Worm (Caenorhabditis elegans) whole organism, L4 larva: ENCODE data around the gene bath-3.
A peak's percentile ranks its signal among the peaks of the same experiment; 100 is the strongest.

ENCODE experiments used
- D1046.2 ChIP-seq: fragments of 200-800 bp; sonication (Bioruptor generic); IDR thresholded peaks from 2 replicates; pipeline ENCODE4 v1.3.6; 2022; ENCODE audit warnings: missing genetic modification characterization, missing compliant biosample characterization
- F26F4.8 ChIP-seq: fragments of 200-800 bp; sonication (Bioruptor generic); conservative IDR thresholded peaks from 2 replicates; pipeline ENCODE4 v1.3.6; 2022; ENCODE audit warnings: missing genetic modification characterization, missing compliant biosample characterization
- F37D6.2 ChIP-seq: sonication (generic microtip); optimal IDR thresholded peaks from 2 replicates; lab custom pipeline; 2016; ENCODE audit warnings: mild to moderate bottlenecking, missing genetic modification characterization, missing compliant biosample characterization
- F49E8.2 ChIP-seq: sonication (generic microtip); optimal IDR thresholded peaks from 2 replicates; lab custom pipeline; 2016; ENCODE audit warnings: missing compliant biosample characterization, mild to moderate bottlenecking, missing genetic modification characterization, borderline replicate concordance
- Y48G9A.11 ChIP-seq: fragments of 200-800 bp; sonication (Bioruptor generic); IDR thresholded peaks from 2 replicates; pipeline ENCODE4 v1.3.6; 2022; ENCODE audit warnings: missing genetic modification reagents, missing genetic modification characterization, missing compliant biosample characterization
- aha-1 ChIP-seq: fragments of 150-350 bp; peaks from one replicate; lab custom pipeline; 2014; ENCODE audit warnings: missing biosample characterization, missing genetic modification characterization
- aly-2 ChIP-seq: sonication (generic microtip); optimal IDR thresholded peaks from 2 replicates; lab custom pipeline; 2018; ENCODE audit warnings: missing biosample characterization, missing genetic modification characterization
- ama-1 ChIP-seq: fragments of 150-350 bp; optimal IDR thresholded peaks from 2 replicates; lab custom pipeline; 2014; ENCODE audit warnings: inconsistent platforms, mixed read lengths
- arid-1 ChIP-seq: fragments of 200-800 bp; sonication (Bioruptor generic); conservative IDR thresholded peaks from 2 replicates; pipeline ENCODE4 v1.3.6; 2022; ENCODE audit warnings: missing genetic modification reagents, missing genetic modification characterization, missing compliant biosample characterization
- ceh-28 ChIP-seq: fragments of 150-350 bp; optimal IDR thresholded peaks from 2 replicates; lab custom pipeline; 2014; ENCODE audit warnings: missing biosample characterization, missing genetic modification reagents, missing genetic modification characterization
- ceh-32 ChIP-seq: sonication (generic microtip); optimal IDR thresholded peaks from 2 replicates; lab custom pipeline; 2016; ENCODE audit warnings: mild to moderate bottlenecking, missing genetic modification characterization, missing compliant biosample characterization; ENCODE audit not compliant: poor library complexity
- ceh-44 ChIP-seq: fragments of 200-800 bp; sonication (Bioruptor generic); IDR thresholded peaks from 2 replicates; pipeline ENCODE4 v1.3.6; 2022; ENCODE audit warnings: missing genetic modification reagents, missing genetic modification characterization, missing compliant biosample characterization
- ces-1 ChIP-seq: fragments of 150-350 bp; sonication (generic microtip); optimal IDR thresholded peaks from 4 replicates; lab custom pipeline; 2014; ENCODE audit warnings: missing biosample characterization, missing genetic modification reagents, missing genetic modification characterization
- cey-2 ChIP-seq: sonication (generic microtip); optimal IDR thresholded peaks from 3 replicates; lab custom pipeline; 2017; ENCODE audit warnings: missing genetic modification characterization, mild to moderate bottlenecking, missing compliant biosample characterization, antibody characterized with exemption, borderline replicate concordance; ENCODE audit not compliant: insufficient read depth
- dve-1 ChIP-seq: sonication (generic microtip); optimal IDR thresholded peaks from 2 replicates; lab custom pipeline; 2017; ENCODE audit warnings: antibody characterized with exemption, mild to moderate bottlenecking, missing genetic modification characterization, missing compliant biosample characterization; ENCODE audit not compliant: insufficient read depth
- hmg-1.1 ChIP-seq: fragments of 200-800 bp; sonication (Bioruptor generic); IDR thresholded peaks from 2 replicates; pipeline ENCODE4 v1.3.6; 2022; ENCODE audit warnings: missing genetic modification reagents, missing genetic modification characterization, missing compliant biosample characterization
- lin-1 ChIP-seq: fragments of 200-800 bp; sonication (Bioruptor generic); IDR thresholded peaks from 2 replicates; pipeline ENCODE4 v1.3.6; 2022; ENCODE audit warnings: missing genetic modification reagents, missing genetic modification characterization, missing compliant biosample characterization
- lin-15B ChIP-seq: fragments of 150-350 bp; sonication (generic microtip); optimal IDR thresholded peaks from 3 replicates; lab custom pipeline; 2014; ENCODE audit warnings: missing biosample characterization, missing genetic modification characterization
- lin-38 ChIP-seq: fragments of 200-800 bp; sonication (Bioruptor generic); IDR thresholded peaks from 2 replicates; pipeline ENCODE4 v1.3.6; 2022; ENCODE audit warnings: missing genetic modification reagents, missing genetic modification characterization, missing compliant biosample characterization
- mxl-2 ChIP-seq: fragments of 200-800 bp; sonication (Bioruptor generic); conservative IDR thresholded peaks from 2 replicates; pipeline ENCODE4 v1.3.6; 2022; ENCODE audit warnings: missing genetic modification reagents, missing genetic modification characterization, missing compliant biosample characterization
- nhr-102 ChIP-seq: sonication (generic microtip); optimal IDR thresholded peaks from 2 replicates; lab custom pipeline; 2016; ENCODE audit warnings: mild to moderate bottlenecking, missing genetic modification characterization, moderate library complexity, missing compliant biosample characterization
- nhr-11 ChIP-seq: fragments of 150-350 bp; optimal IDR thresholded peaks from 2 replicates; lab custom pipeline; 2014; ENCODE audit warnings: missing biosample characterization, missing genetic modification characterization
- nhr-25 ChIP-seq: sonication (generic microtip); optimal IDR thresholded peaks from 2 replicates; lab custom pipeline; 2017; ENCODE audit warnings: missing genetic modification characterization, mild to moderate bottlenecking, missing compliant biosample characterization, antibody characterized with exemption, moderate library complexity, borderline replicate concordance; ENCODE audit not compliant: insufficient read depth
- nhr-48 ChIP-seq: sonication (generic microtip); optimal IDR thresholded peaks from 2 replicates; lab custom pipeline; 2016; ENCODE audit warnings: mild to moderate bottlenecking, missing genetic modification characterization, missing compliant biosample characterization
- nhr-76 ChIP-seq: fragments of 150-350 bp; optimal IDR thresholded peaks from 2 replicates; lab custom pipeline; 2014; ENCODE audit warnings: missing biosample characterization, missing genetic modification characterization
- nhr-77 ChIP-seq: fragments of 150-350 bp; optimal IDR thresholded peaks from 2 replicates; lab custom pipeline; 2014; ENCODE audit warnings: missing biosample characterization, missing genetic modification characterization
- sdz-12 ChIP-seq: fragments of 200-800 bp; sonication (Bioruptor generic); optimal IDR thresholded peaks from 2 replicates; lab custom pipeline; 2018; ENCODE audit warnings: mild to moderate bottlenecking, missing genetic modification characterization, missing compliant biosample characterization
- snpc-4 ChIP-seq: fragments of 150-350 bp; optimal IDR thresholded peaks from 2 replicates; lab custom pipeline; 2014; ENCODE audit warnings: missing biosample characterization, missing genetic modification characterization
- tag-97 ChIP-seq: fragments of 200-800 bp; sonication (Bioruptor generic); IDR thresholded peaks from 2 replicates; pipeline ENCODE4 v1.3.6; 2022; ENCODE audit warnings: missing genetic modification characterization, missing compliant biosample characterization
- unc-62 ChIP-seq, 3 experiments: fragments of 150-350 bp in 1 of 3; sonication (generic microtip); optimal IDR thresholded peaks in 2 of 3; peaks in 1 of 3; 1 replicate in 1 of 3; 2 replicates in 2 of 3; lab custom pipeline; 2014 to 2017; ENCODE audit warnings: missing biosample characterization in 3 of 3, missing genetic modification characterization in 3 of 3, missing genetic modification reagents in 3 of 3, missing genotype in 1 of 3
- zfp-2 ChIP-seq: sonication (generic microtip); optimal IDR thresholded peaks from 2 replicates; lab custom pipeline; 2016; ENCODE audit warnings: mild to moderate bottlenecking, missing genetic modification characterization, missing compliant biosample characterization

The bath-3 gene

ce11 chrII:2030367-2030766, at the start of gene bath-3:
bath-3 (minus strand) TSS chrII:2030467.
- TF ChIP-seq snpc-4 (tag; lab: Kevin White, UChicago) (no peak), nhr-102 (tag; lab: Kevin White, UChicago) (no peak), tag-97 (GFP tag; lab: Robert Waterston, UW) (no peak), nhr-77 (tag; lab: Kevin White, UChicago) (no peak)

ce11 chrII:2076467-2076866, 46.2 kb upstream of the bath-3 start:
- no peak for TF ChIP-seq lin-15B (tag; lab: Kevin White, UChicago)
- TF ChIP-seq mxl-2 (GFP tag; lab: Robert Waterston, UW) = no peak
- no peak for TF ChIP-seq nhr-25 (tag; lab: Kevin White, UChicago)
- peak in 1 of 2 experiments; percentile 95 for TF ChIP-seq unc-62 (GFP tag; optimal IDR thresholded peaks at IDR 0.05 in 1 of 2; lab: Kevin White, UChicago)
- no peak for TF ChIP-seq unc-62 (tag; optimal IDR thresholded peaks at IDR 0.05; lab: Kevin White, UChicago)
- TF ChIP-seq F37D6.2 = no peak

ce11 chrII:2075513-2075912, 45.2 kb upstream of the bath-3 start, which contains the start of gene F07E5.8:
F07E5.8 (minus strand) TSS chrII:2075613.
- no peak for TF ChIP-seq ceh-32
- no peak for TF ChIP-seq aly-2
- no peak for TF ChIP-seq zfp-2 (tag; lab: Kevin White, UChicago)
- no peak for TF ChIP-seq hmg-1.1 (GFP tag; lab: Robert Waterston, UW)
- TF ChIP-seq dve-1 = no peak
- TF ChIP-seq lin-38 (GFP tag; lab: Robert Waterston, UW) = no peak
- no peak for TF ChIP-seq lin-1 (GFP tag; lab: Robert Waterston, UW)
- TF ChIP-seq F49E8.2 (tag; lab: Kevin White, UChicago) = no peak
- no peak for TF ChIP-seq nhr-11 (tag; lab: Kevin White, UChicago)
- TF ChIP-seq nhr-102 (tag; lab: Kevin White, UChicago) = no peak
- no peak for TF ChIP-seq ama-1 (lab: Kevin White, UChicago)
- no peak for TF ChIP-seq ceh-28
- no peak for TF ChIP-seq cey-2
- no peak for TF ChIP-seq ces-1

ce11 chrII:2071429-2071828, 41.2 kb upstream of the bath-3 start, which contains the start of gene F07E5.7:
F07E5.7 (minus strand) TSS chrII:2071529.
- TF ChIP-seq D1046.2 (GFP tag; lab: Robert Waterston, UW) (no peak), snpc-4 (tag; lab: Kevin White, UChicago) (no peak), mxl-2 (GFP tag; lab: Robert Waterston, UW) (no peak), Y48G9A.11 (GFP tag; lab: Robert Waterston, UW) (no peak), nhr-76 (tag; lab: Kevin White, UChicago) (no peak), F26F4.8 (GFP tag; lab: Robert Waterston, UW) (no peak), tag-97 (GFP tag; lab: Robert Waterston, UW) (no peak), nhr-48 (no peak), sdz-12 (GFP tag; lab: Kevin White, UChicago) (no peak), arid-1 (GFP tag; lab: Robert Waterston, UW) (no peak), F49E8.2 (tag; lab: Kevin White, UChicago) (no peak), ceh-44 (GFP tag; lab: Robert Waterston, UW) (no peak), dve-1 (no peak)
- TF ChIP-seq, all 104 proteins: peak for 0

- TF ChIP-seq aha-1 (tag; lab: Kevin White, UChicago) = peak; percentile 23
These were observed 37.3 kb upstream of the bath-3 start, which contains the start of gene F07E5.12 for ce11 chrII:2067451-2068021. F07E5.12 (plus strand) TSS chrII:2067971.
